Worm (Caenorhabditis elegans) whole organism, young adult: ENCODE measurements around the gene Y38H6C.9.

Source experiments
- B0019.2 ChIP-seq: fragments of 200-800 bp; sonication (Bioruptor generic); conservative IDR thresholded peaks from 2 replicates; pipeline ENCODE4 v1.3.6; 2022; ENCODE audit warnings: missing genetic modification reagents, missing genetic modification characterization, missing compliant biosample characterization
- B0261.1 ChIP-seq: sonication (generic microtip); optimal IDR thresholded peaks from 2 replicates; lab custom pipeline; 2016; ENCODE audit warnings: mild to moderate bottlenecking, missing genetic modification characterization, moderate library complexity, missing compliant biosample characterization
- C06A6.2 ChIP-seq: fragments of 200-800 bp; sonication (Bioruptor generic); conservative IDR thresholded peaks from 2 replicates; pipeline ENCODE4 v1.3.6; 2022; ENCODE audit warnings: missing genetic modification characterization, missing compliant biosample characterization
- C17E4.6 ChIP-seq: fragments of 200-800 bp; sonication (Bioruptor generic); IDR thresholded peaks from 2 replicates; pipeline ENCODE4 v1.3.6; 2022; ENCODE audit warnings: missing genetic modification reagents, missing genetic modification characterization, missing compliant biosample characterization
- D2030.7 ChIP-seq: fragments of 200-800 bp; sonication (Bioruptor generic); IDR thresholded peaks from 2 replicates; pipeline ENCODE4 v1.3.6; 2022; ENCODE audit warnings: missing genetic modification reagents, missing genetic modification characterization, missing compliant biosample characterization
- F23B12.7 ChIP-seq: sonication (generic microtip); optimal IDR thresholded peaks from 2 replicates; lab custom pipeline; 2017; ENCODE audit warnings: missing genetic modification characterization, mild to moderate bottlenecking, missing compliant biosample characterization, antibody characterized with exemption, moderate library complexity; ENCODE audit not compliant: insufficient read depth
- F33H1.4 ChIP-seq: fragments of 200-800 bp; sonication (Bioruptor generic); IDR thresholded peaks from 2 replicates; pipeline ENCODE4 v1.3.6; 2022; ENCODE audit warnings: missing genetic modification reagents, missing genetic modification characterization, missing compliant biosample characterization
- F52B5.7 ChIP-seq: sonication (generic microtip); optimal IDR thresholded peaks from 2 replicates; lab custom pipeline; 2016; ENCODE audit warnings: mild to moderate bottlenecking, missing genetic modification characterization, missing compliant biosample characterization
- Y56A3A.18 ChIP-seq: fragments of 200-800 bp; sonication (Bioruptor generic); IDR thresholded peaks from 2 replicates; pipeline ENCODE4 v1.3.6; 2022; ENCODE audit warnings: missing genetic modification reagents, missing genetic modification characterization, missing compliant biosample characterization
- Y67H2A.10 ChIP-seq: fragments of 200-800 bp; sonication (Bioruptor generic); conservative IDR thresholded peaks from 2 replicates; pipeline ENCODE4 v1.3.6; 2022; ENCODE audit warnings: missing genetic modification reagents, missing genetic modification characterization, missing compliant biosample characterization
- ZK185.1 ChIP-seq: sonication (generic microtip); optimal IDR thresholded peaks from 2 replicates; lab custom pipeline; 2016; ENCODE audit warnings: mild to moderate bottlenecking, missing genetic modification characterization, missing compliant biosample characterization; ENCODE audit not compliant: poor library complexity, severe bottlenecking
- aptf-3 ChIP-seq: fragments of 200-800 bp; sonication (Bioruptor generic); IDR thresholded peaks from 2 replicates; pipeline ENCODE4 v1.3.6; 2022; ENCODE audit warnings: missing genetic modification characterization, missing compliant biosample characterization
- attf-6 ChIP-seq: fragments of 200-800 bp; sonication (Bioruptor generic); IDR thresholded peaks from 2 replicates; pipeline ENCODE4 v1.3.6; 2022; ENCODE audit warnings: missing genetic modification reagents, missing genetic modification characterization, missing compliant biosample characterization
- bed-1 ChIP-seq: fragments of 200-800 bp; sonication (Bioruptor generic); IDR thresholded peaks from 2 replicates; pipeline ENCODE4 v1.3.6; 2022; ENCODE audit warnings: missing genetic modification reagents, missing genetic modification characterization, missing compliant biosample characterization
- ccch-3 ChIP-seq: fragments of 200-800 bp; sonication (Bioruptor generic); optimal IDR thresholded peaks from 2 replicates; lab custom pipeline; 2018; ENCODE audit warnings: mild to moderate bottlenecking, missing genetic modification characterization, missing compliant biosample characterization
- cebp-1 ChIP-seq, 2 experiments: fragments of 200-800 bp in 1 of 2; sonication (Bioruptor generic) in 1 of 2; sonication (generic microtip) in 1 of 2; IDR thresholded peaks in 1 of 2; optimal IDR thresholded peaks in 1 of 2; 2 replicates each; pipeline versions ENCODE4 v1.3.6 to Lab custom; 2017 to 2022; ENCODE audit warnings: missing compliant biosample characterization in 2 of 2, missing genetic modification characterization in 2 of 2, mild to moderate bottlenecking in 1 of 2, missing genetic modification reagents in 1 of 2, moderate library complexity in 1 of 2
- cebp-2 ChIP-seq: fragments of 200-800 bp; sonication (Bioruptor generic); IDR thresholded peaks from 2 replicates; pipeline ENCODE4 v1.3.6; 2022; ENCODE audit warnings: missing genetic modification characterization, missing compliant biosample characterization
- ceh-100 ChIP-seq: fragments of 200-800 bp; sonication (Bioruptor generic); IDR thresholded peaks from 2 replicates; pipeline ENCODE4 v1.3.6; 2022; ENCODE audit warnings: missing genetic modification reagents, missing genetic modification characterization, missing compliant biosample characterization
- ceh-91 ChIP-seq: fragments of 200-800 bp; sonication (Bioruptor generic); IDR thresholded peaks from 2 replicates; pipeline ENCODE4 v1.3.6; 2022; ENCODE audit warnings: missing genetic modification reagents, missing genetic modification characterization, missing compliant biosample characterization
- efl-1 ChIP-seq: fragments of 150-350 bp; optimal IDR thresholded peaks from 2 replicates; lab custom pipeline; 2014; ENCODE audit warnings: missing biosample characterization, missing genetic modification reagents, missing genetic modification characterization
- egl-18 ChIP-seq: fragments of 200-800 bp; sonication (Bioruptor generic); IDR thresholded peaks from 2 replicates; pipeline ENCODE4 v1.3.6; 2022; ENCODE audit warnings: missing genetic modification reagents, missing genetic modification characterization, missing compliant biosample characterization
- egl-44 ChIP-seq: fragments of 200-800 bp; sonication (Bioruptor generic); IDR thresholded peaks from 2 replicates; pipeline ENCODE4 v1.3.6; 2022; ENCODE audit warnings: missing genetic modification reagents, missing genetic modification characterization, missing compliant biosample characterization
- egrh-3 ChIP-seq: fragments of 200-800 bp; sonication (Bioruptor generic); IDR thresholded peaks from 2 replicates; pipeline ENCODE4 v1.3.6; 2022; ENCODE audit warnings: missing genetic modification reagents, missing genetic modification characterization, missing compliant biosample characterization
- ekl-4 ChIP-seq: fragments of 200-800 bp; sonication (Bioruptor generic); IDR thresholded peaks from 2 replicates; pipeline ENCODE4 v1.3.6; 2022; ENCODE audit warnings: missing genetic modification reagents, missing genetic modification characterization, missing compliant biosample characterization
- fkh-3 ChIP-seq: sonication (generic microtip); optimal IDR thresholded peaks from 2 replicates; lab custom pipeline; 2016; ENCODE audit warnings: mild to moderate bottlenecking, missing genetic modification characterization, missing compliant biosample characterization
- hmg-20 ChIP-seq: fragments of 200-800 bp; sonication (Bioruptor generic); IDR thresholded peaks from 2 replicates; pipeline ENCODE4 v1.3.6; 2022; ENCODE audit warnings: missing genetic modification reagents, missing genetic modification characterization, missing compliant biosample characterization
- hsf-1 ChIP-seq: fragments of 200-800 bp; sonication (Bioruptor generic); IDR thresholded peaks from 2 replicates; pipeline ENCODE4 v1.3.6; 2022; ENCODE audit warnings: missing genetic modification reagents, missing genetic modification characterization, missing compliant biosample characterization
- let-607 ChIP-seq, 2 experiments: fragments of 200-800 bp in 1 of 2; sonication (Bioruptor generic) in 1 of 2; sonication (generic microtip) in 1 of 2; optimal IDR thresholded peaks; 2 replicates each; lab custom pipeline; 2016 to 2018; ENCODE audit warnings: mild to moderate bottlenecking in 2 of 2, missing compliant biosample characterization in 2 of 2, missing genetic modification characterization in 2 of 2, moderate library complexity in 2 of 2, missing genotype in 1 of 2
- lin-26 ChIP-seq: fragments of 200-800 bp; sonication (Bioruptor generic); IDR thresholded peaks from 2 replicates; pipeline ENCODE4 v1.3.6; 2022; ENCODE audit warnings: missing genetic modification reagents, missing genetic modification characterization, missing compliant biosample characterization
- lin-40 ChIP-seq: sonication (generic microtip); optimal IDR thresholded peaks from 2 replicates; lab custom pipeline; 2016; ENCODE audit warnings: missing genetic modification characterization, mild to moderate bottlenecking, missing compliant biosample characterization, missing genotype, missing genetic modification reagents
- lir-1 ChIP-seq: fragments of 200-800 bp; sonication (Bioruptor generic); conservative IDR thresholded peaks from 2 replicates; pipeline ENCODE4 v1.3.6; 2022; ENCODE audit warnings: missing genetic modification reagents, missing genetic modification characterization, missing compliant biosample characterization
- madf-6 ChIP-seq: fragments of 200-800 bp; sonication (Bioruptor generic); IDR thresholded peaks from 2 replicates; pipeline ENCODE4 v1.3.6; 2022; ENCODE audit warnings: missing genetic modification reagents, missing genetic modification characterization, missing compliant biosample characterization
- mcd-1 ChIP-seq: fragments of 200-800 bp; sonication (Bioruptor generic); IDR thresholded peaks from 2 replicates; pipeline ENCODE4 v1.3.6; 2022; ENCODE audit warnings: missing genetic modification reagents, missing genetic modification characterization, missing compliant biosample characterization
- nhr-179 ChIP-seq: sonication (generic microtip); optimal IDR thresholded peaks from 2 replicates; lab custom pipeline; 2016; ENCODE audit warnings: mild to moderate bottlenecking, missing genetic modification characterization, missing compliant biosample characterization
- nhr-27 ChIP-seq: fragments of 200-800 bp; sonication (Bioruptor generic); optimal IDR thresholded peaks from 2 replicates; lab custom pipeline; 2018; ENCODE audit warnings: mild to moderate bottlenecking, missing genetic modification characterization, moderate library complexity, missing compliant biosample characterization
- rcor-1 ChIP-seq: fragments of 200-800 bp; sonication (Bioruptor generic); IDR thresholded peaks from 2 replicates; pipeline ENCODE4 v1.3.6; 2022; ENCODE audit warnings: missing genetic modification reagents, missing genetic modification characterization, missing compliant biosample characterization
- rec-8 ChIP-seq, 2 experiments: sonication (generic microtip); optimal IDR thresholded peaks; 2 replicates each; lab custom pipeline; 2016; ENCODE audit warnings: mild to moderate bottlenecking in 2 of 2, missing genetic modification characterization in 2 of 2, missing genetic modification reagents in 2 of 2, missing genotype in 2 of 2, missing biosample characterization in 1 of 2, missing compliant biosample characterization in 1 of 2, moderate library complexity in 1 of 2
- somi-1 ChIP-seq: fragments of 200-800 bp; sonication (Bioruptor generic); optimal IDR thresholded peaks from 2 replicates; lab custom pipeline; 2018; ENCODE audit warnings: mild to moderate bottlenecking, missing genetic modification characterization, missing compliant biosample characterization
- tlf-1 ChIP-seq: fragments of 200-800 bp; sonication (Bioruptor generic); optimal IDR thresholded peaks from 2 replicates; lab custom pipeline; 2018; ENCODE audit warnings: mild to moderate bottlenecking, missing genetic modification characterization, missing compliant biosample characterization
- unc-62 ChIP-seq: fragments of 150-350 bp; optimal IDR thresholded peaks from 2 replicates; lab custom pipeline; 2014; ENCODE audit warnings: missing biosample characterization, missing genetic modification reagents, missing genetic modification characterization
- xnd-1 ChIP-seq: sonication (generic microtip); optimal IDR thresholded peaks from 2 replicates; lab custom pipeline; 2016; ENCODE audit warnings: missing genotype, missing genetic modification reagents, missing genetic modification characterization, missing compliant biosample characterization
- ztf-3 ChIP-seq: fragments of 200-800 bp; sonication (Bioruptor generic); optimal IDR thresholded peaks from 2 replicates; lab custom pipeline; 2018; ENCODE audit warnings: mild to moderate bottlenecking, missing genetic modification characterization, missing compliant biosample characterization
- ztf-6 ChIP-seq: fragments of 200-800 bp; sonication (Bioruptor generic); IDR thresholded peaks from 2 replicates; pipeline ENCODE4 v1.3.6; 2022; ENCODE audit warnings: missing genetic modification reagents, missing genetic modification characterization, missing compliant biosample characterization

Gene Y38H6C.9

DNA sequence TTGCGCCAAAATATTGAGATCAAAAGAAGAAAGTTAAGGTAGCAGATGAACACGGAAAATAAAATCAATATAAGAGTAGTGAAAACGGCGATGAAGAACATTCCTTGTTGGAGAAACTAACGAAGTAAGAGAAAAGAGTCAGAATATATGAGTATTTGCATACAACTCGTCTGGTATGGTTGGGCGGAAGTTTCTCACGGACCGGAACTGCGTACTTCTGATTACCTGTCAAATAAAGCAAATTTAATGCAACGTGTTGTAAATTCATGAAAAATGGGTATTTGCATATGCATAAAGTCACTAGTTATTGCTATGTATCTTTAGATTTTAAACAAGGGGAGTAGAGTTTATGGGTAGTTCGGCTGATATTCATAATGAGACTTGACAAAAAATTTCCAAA, 33.0 kb downstream of the Y38H6C.9 start, which contains the start of gene srbc-78:
Gene srbc-78 (minus strand): TSS at position 101 of the 400 bp plus-strand sequence.
- no peak for TF ChIP-seq hsf-1 (GFP tag; lab: Robert Waterston, UW)
- no peak for TF ChIP-seq F23B12.7 (tag; lab: Kevin White, UChicago)
- TF ChIP-seq unc-62 (GFP tag; lab: Kevin White, UChicago), result no peak
- TF ChIP-seq attf-6 (GFP tag; lab: Robert Waterston, UW), result no peak
- no peak for TF ChIP-seq aptf-3
- TF ChIP-seq egl-18 (GFP tag; lab: Robert Waterston, UW), result no peak
- no peak for TF ChIP-seq nhr-27 (tag; lab: Kevin White, UChicago)

DNA sequence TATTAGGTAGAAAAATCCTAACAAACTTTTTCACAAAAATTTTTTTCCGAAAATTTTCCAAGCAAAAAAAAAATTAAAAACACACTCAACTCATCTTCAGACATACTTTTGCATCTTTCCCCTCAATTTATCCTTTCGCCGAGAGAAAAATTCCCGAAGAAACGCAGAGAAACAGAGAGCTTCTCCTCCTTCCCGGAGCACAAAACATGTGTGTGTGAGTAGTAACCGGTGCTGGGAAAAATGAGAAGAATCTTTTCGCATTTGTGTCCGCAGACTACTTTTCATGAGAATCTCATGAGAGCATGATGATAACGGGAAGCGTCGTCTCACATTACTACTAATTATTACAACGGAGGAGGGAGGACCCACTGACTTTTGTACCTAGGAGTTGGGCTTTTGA, 35.5 kb downstream of the Y38H6C.9 start:
- TF ChIP-seq ztf-3 (GFP tag; lab: Kevin White, UChicago), result no peak
- TF ChIP-seq lin-40 (tag; lab: Kevin White, UChicago), result no peak
- TF ChIP-seq madf-6 (GFP tag; lab: Robert Waterston, UW), result no peak
- TF ChIP-seq B0261.1, result no peak
- TF ChIP-seq somi-1 (GFP tag; lab: Kevin White, UChicago), result no peak
- TF ChIP-seq rec-8 (tag; optimal IDR thresholded peaks at IDR 0.05; lab: Kevin White, UChicago), result no peak

DNA sequence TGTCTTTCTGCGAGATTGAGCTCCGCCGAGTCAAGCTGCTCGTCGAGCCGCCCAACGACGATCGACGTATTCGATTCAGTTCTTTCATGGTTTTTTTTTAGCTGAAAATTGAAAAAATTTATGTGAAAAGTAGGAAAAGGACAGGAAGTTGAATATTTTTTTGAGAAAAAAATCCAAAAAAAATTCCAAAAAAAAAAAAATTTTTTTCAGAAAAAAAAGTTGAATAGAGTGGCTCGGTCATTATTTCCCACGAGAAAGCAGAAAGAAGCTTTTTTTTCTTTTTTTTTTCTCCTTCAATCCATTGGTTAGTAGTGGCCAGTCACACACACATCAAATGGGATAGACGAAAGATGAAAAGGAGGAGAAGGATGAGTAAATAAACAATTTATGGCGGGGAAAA, 36.8 kb downstream of the Y38H6C.9 start, which contains the start of gene dhcr-7:
Gene dhcr-7 (minus strand): TSS at position 101 of the 400 bp plus-strand sequence.
- TF ChIP-seq tlf-1 (GFP tag; lab: Kevin White, UChicago) (no peak), ekl-4 (GFP tag; lab: Robert Waterston, UW) (no peak), Y67H2A.10 (no peak), fkh-3 (tag; lab: Kevin White, UChicago) (no peak), let-607 (tag; optimal IDR thresholded peaks at IDR 0.05; lab: Kevin White, UChicago) (no peak), ztf-6 (GFP tag; lab: Robert Waterston, UW) (no peak), unc-62 (GFP tag; lab: Kevin White, UChicago) (no peak), bed-1 (no peak), ccch-3 (GFP tag; lab: Kevin White, UChicago) (no peak), ceh-91 (GFP tag; lab: Robert Waterston, UW) (no peak), xnd-1 (tag; lab: Kevin White, UChicago) (no peak), ZK185.1 (tag; lab: Kevin White, UChicago) (no peak), lir-1 (no peak), Y56A3A.18 (no peak), C06A6.2 (GFP tag; lab: Robert Waterston, UW) (no peak), cebp-2 (no peak), somi-1 (GFP tag; lab: Kevin White, UChicago) (no peak)

DNA sequence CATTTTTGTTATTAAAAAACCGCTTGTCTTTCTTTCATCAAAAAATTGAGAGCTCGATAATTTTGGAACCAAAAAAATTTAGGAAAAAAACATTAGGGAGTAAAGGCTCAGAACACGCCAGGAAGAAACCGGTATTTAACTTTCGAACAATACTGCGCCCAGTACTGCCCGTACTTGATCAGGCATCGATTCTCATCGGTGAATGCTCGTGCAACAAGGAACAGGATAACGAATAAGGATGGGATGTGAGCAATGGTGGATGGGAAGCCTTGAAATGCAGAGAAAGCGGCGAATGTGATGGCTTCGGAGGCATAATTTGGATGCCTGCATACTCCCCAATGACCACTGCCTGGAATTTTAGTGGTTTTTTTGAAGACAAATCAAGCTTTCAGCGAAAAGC, 41.3 kb downstream of the Y38H6C.9 start:
- peak; percentile 23; the same call in 1 of the 2 replicates for TF ChIP-seq C17E4.6 (GFP tag; lab: Robert Waterston, UW)
- peak; percentile 51 for TF ChIP-seq lin-26
- TF ChIP-seq nhr-179 (tag; lab: Kevin White, UChicago), result no peak
- TF ChIP-seq madf-6 (GFP tag; lab: Robert Waterston, UW), result peak; percentile 74
- TF ChIP-seq mcd-1 (GFP tag; lab: Robert Waterston, UW), result peak; percentile 46; the same call in 1 of the 2 replicates
- TF ChIP-seq B0019.2 (GFP tag; lab: Robert Waterston, UW), result 0 out of 2 replicates have a peak, but pooled peaks have one; percentile 11
- TF ChIP-seq F52B5.7, result no peak
- TF ChIP-seq egrh-3 (GFP tag; lab: Robert Waterston, UW), result no peak
- TF ChIP-seq bed-1, result no peak
- TF ChIP-seq egl-44, result peak; percentile 66; the same call in 1 of the 2 replicates
- no peak for TF ChIP-seq efl-1 (GFP tag; lab: Kevin White, UChicago)
- TF ChIP-seq F33H1.4, result peak; percentile 43
- 0 out of 2 replicates have a peak, but pooled peaks have one; percentile 41 for TF ChIP-seq hsf-1 (GFP tag; lab: Robert Waterston, UW)
- peak; percentile 30; the same call in 1 of the 2 replicates for TF ChIP-seq D2030.7 (GFP tag; lab: Robert Waterston, UW)
- peak; percentile 80 for TF ChIP-seq attf-6 (GFP tag; lab: Robert Waterston, UW)
- no peak for TF ChIP-seq hmg-20
- peak; percentile 69 for TF ChIP-seq rcor-1 (GFP tag; lab: Robert Waterston, UW)
- TF ChIP-seq cebp-1 (GFP tag; IDR thresholded peaks at IDR 0.05; lab: Robert Waterston, UW), result no peak
- TF ChIP-seq cebp-1 (tag; optimal IDR thresholded peaks at IDR 0.05; lab: Kevin White, UChicago), result peak; percentile 4
- TF ChIP-seq ceh-100, result no peak
